Worm (Caenorhabditis elegans) whole organism, mixed stage, embryonic: Measurements from ENCODE around the gene R03A10.5.

Source experiments
- bed-3 ChIP-seq: fragments of 200-800 bp; sonication (Bioruptor generic); optimal IDR thresholded peaks from 3 replicates; lab custom pipeline; 2018; ENCODE audit warnings: mild to moderate bottlenecking, missing genetic modification characterization, moderate library complexity, missing compliant biosample characterization
- blmp-1 ChIP-seq: fragments of 150-350 bp; optimal IDR thresholded peaks from 2 replicates; lab custom pipeline; 2014; ENCODE audit warnings: missing biosample characterization, missing genetic modification characterization
- ceh-39 ChIP-seq: fragments of 150-350 bp; optimal IDR thresholded peaks from 2 replicates; lab custom pipeline; 2014; ENCODE audit warnings: missing biosample characterization, missing genetic modification characterization
- ceh-43 ChIP-seq: fragments of 200-800 bp; sonication (Bioruptor generic); optimal IDR thresholded peaks from 2 replicates; lab custom pipeline; 2018; ENCODE audit warnings: mild to moderate bottlenecking, missing genetic modification characterization, moderate library complexity, missing compliant biosample characterization
- ces-1 ChIP-seq: fragments of 150-350 bp; optimal IDR thresholded peaks from 2 replicates; lab custom pipeline; 2014; ENCODE audit warnings: missing biosample characterization, missing genetic modification reagents, missing genetic modification characterization
- cnd-1 ChIP-seq: fragments of 200-800 bp; sonication (Bioruptor generic); optimal IDR thresholded peaks from 2 replicates; lab custom pipeline; 2018; ENCODE audit warnings: mild to moderate bottlenecking, missing genetic modification characterization, missing compliant biosample characterization
- drap-1 ChIP-seq: fragments of 200-800 bp; sonication (Bioruptor generic); optimal IDR thresholded peaks from 3 replicates; lab custom pipeline; 2018; ENCODE audit warnings: mild to moderate bottlenecking, missing genetic modification characterization, missing compliant biosample characterization
- elt-3 ChIP-seq: fragments of 150-350 bp; optimal IDR thresholded peaks from 2 replicates; lab custom pipeline; 2014; ENCODE audit warnings: missing biosample characterization, missing genetic modification characterization
- ham-2 ChIP-seq: fragments of 200-800 bp; sonication (Bioruptor generic); optimal IDR thresholded peaks from 2 replicates; lab custom pipeline; 2018; ENCODE audit warnings: mild to moderate bottlenecking, missing genetic modification characterization, missing compliant biosample characterization
- hlh-1 ChIP-seq: fragments of 150-350 bp; optimal IDR thresholded peaks from 2 replicates; lab custom pipeline; 2014; ENCODE audit warnings: missing biosample characterization, missing genetic modification reagents, missing genetic modification characterization
- lin-13 ChIP-seq: fragments of 150-350 bp; optimal IDR thresholded peaks from 2 replicates; lab custom pipeline; 2014; ENCODE audit warnings: missing biosample characterization, missing genetic modification characterization
- lin-32 ChIP-seq: fragments of 200-800 bp; sonication (Bioruptor generic); optimal IDR thresholded peaks from 2 replicates; lab custom pipeline; 2018; ENCODE audit warnings: mild to moderate bottlenecking, missing genetic modification characterization, missing compliant biosample characterization
- mep-1 ChIP-seq: fragments of 150-350 bp; optimal IDR thresholded peaks from 2 replicates; lab custom pipeline; 2017; ENCODE audit warnings: missing biosample characterization, missing genetic modification reagents, missing genetic modification characterization, inconsistent platforms
- nhr-28 ChIP-seq: fragments of 150-350 bp; optimal IDR thresholded peaks from 2 replicates; lab custom pipeline; 2014; ENCODE audit warnings: missing biosample characterization, missing genetic modification characterization
- nhr-76 ChIP-seq: sonication (generic microtip); optimal IDR thresholded peaks from 2 replicates; lab custom pipeline; 2017; ENCODE audit warnings: missing biosample characterization, missing genetic modification characterization
- pha-4 ChIP-seq: fragments of 150-350 bp; optimal IDR thresholded peaks from 2 replicates; lab custom pipeline; 2018; ENCODE audit warnings: missing biosample characterization, missing genetic modification reagents, missing genetic modification characterization
- snpc-4 ChIP-seq: fragments of 150-350 bp; optimal IDR thresholded peaks from 2 replicates; lab custom pipeline; 2014; ENCODE audit warnings: missing biosample characterization, missing genetic modification characterization
- tbx-8 ChIP-seq: fragments of 200-800 bp; sonication (Bioruptor generic); optimal IDR thresholded peaks from 2 replicates; lab custom pipeline; 2018; ENCODE audit warnings: mild to moderate bottlenecking, missing genetic modification characterization, moderate library complexity, missing compliant biosample characterization
- unc-120 ChIP-seq: sonication (generic microtip); optimal IDR thresholded peaks from 2 replicates; lab custom pipeline; 2017; ENCODE audit warnings: missing genetic modification characterization, missing compliant biosample characterization; ENCODE audit not compliant: poor library complexity, severe bottlenecking
- unc-62 ChIP-seq: fragments of 150-350 bp; optimal IDR thresholded peaks from 2 replicates; lab custom pipeline; 2014; ENCODE audit warnings: missing biosample characterization, missing genetic modification reagents, missing genetic modification characterization
- zip-8 ChIP-seq: fragments of 150-350 bp; optimal IDR thresholded peaks from 2 replicates; lab custom pipeline; 2014; ENCODE audit warnings: missing biosample characterization, missing genetic modification characterization
- ztf-11 ChIP-seq: fragments of 150-350 bp; optimal IDR thresholded peaks from 2 replicates; lab custom pipeline; 2014; ENCODE audit warnings: missing biosample characterization, missing genetic modification characterization

R03A10.5 gene

ce11 chrX:15420671-15421070, 25.9 kb upstream of the R03A10.5 start, which contains the start of gene F39D8.3:
F39D8.3 (plus strand) TSS chrX:15420971.
- TF ChIP-seq blmp-1 (tag; lab: Kevin White, UChicago) (no peak), nhr-28 (no peak), elt-3 (no peak), drap-1 (GFP tag; lab: Kevin White, UChicago) (no peak), mep-1 (tag; lab: Kevin White, UChicago) (no peak), tbx-8 (no peak), snpc-4 (tag; lab: Kevin White, UChicago) (no peak), bed-3 (GFP tag; lab: Kevin White, UChicago) (no peak), cnd-1 (tag; lab: Kevin White, UChicago) (no peak)

- TF ChIP-seq zip-8, result no peak
- TF ChIP-seq, all 35 proteins: peak for 0
Observed at ce11 chrX:15423708-15424423, 22.7 kb upstream of the R03A10.5 start.

- TF ChIP-seq ceh-43 (GFP tag; lab: Kevin White, UChicago) (no peak), blmp-1 (tag; lab: Kevin White, UChicago) (peak; percentile 20)
- TF ChIP-seq, all 35 proteins: peak for 1
Observed at ce11 chrX:15427931-15428330, 18.6 kb upstream of the R03A10.5 start, which contains the start of gene nas-13. nas-13 (minus strand) TSS chrX:15428253.

- TF ChIP-seq lin-13 (tag; lab: Kevin White, UChicago), result no peak
- peak; percentile 66 for TF ChIP-seq ces-1 (GFP tag; lab: Kevin White, UChicago)
- TF ChIP-seq, all 35 proteins: peak for 1
Observed at ce11 chrX:15430983-15431382, 15.5 kb upstream of the R03A10.5 start, which contains the start of gene blos-8. blos-8 (minus strand) TSS chrX:15431198.

- no peak for TF ChIP-seq lin-32 (GFP tag; lab: Kevin White, UChicago)
- TF ChIP-seq unc-62, result no peak
- TF ChIP-seq hlh-1, result no peak
- TF ChIP-seq elt-3, result no peak
- no peak for TF ChIP-seq nhr-76 (tag; lab: Kevin White, UChicago)
- no peak for TF ChIP-seq ham-2 (GFP tag; lab: Kevin White, UChicago)
- no peak for TF ChIP-seq unc-120 (tag; lab: Kevin White, UChicago)
Observed at ce11 chrX:15433487-15433886, 13.0 kb upstream of the R03A10.5 start, which contains the start of gene flp-32. flp-32 (plus strand) TSS chrX:15433787.

ce11 chrX:15434922-15435321, 11.6 kb upstream of the R03A10.5 start:
- TF ChIP-seq bed-3 (GFP tag; lab: Kevin White, UChicago) (no peak), ztf-11 (tag; lab: Kevin White, UChicago) (no peak), lin-13 (tag; lab: Kevin White, UChicago) (no peak)

ce11 chrX:15438768-15439167, 7.8 kb upstream of the R03A10.5 start:
- TF ChIP-seq pha-4 (tag; lab: Kevin White, UChicago) (no peak), unc-62 (no peak), ceh-39 (no peak), ztf-11 (tag; lab: Kevin White, UChicago) (no peak)

ce11 chrX:15440744-15441685, 5.5 kb upstream of the R03A10.5 start, which contains the start of gene mocs-1:
mocs-1 (minus strand) TSS chrX:15440794.
- no peak for TF ChIP-seq lin-32 (GFP tag; lab: Kevin White, UChicago)
- TF ChIP-seq drap-1 (GFP tag; lab: Kevin White, UChicago), result no peak
- no peak for TF ChIP-seq pha-4 (tag; lab: Kevin White, UChicago)
- TF ChIP-seq ces-1 (GFP tag; lab: Kevin White, UChicago), result no peak
- no peak for TF ChIP-seq zip-8
- TF ChIP-seq ham-2 (GFP tag; lab: Kevin White, UChicago), result no peak
- peak; percentile 35 for TF ChIP-seq elt-3
- TF ChIP-seq, all 35 proteins: peak for 1
